Fruit fly (Drosophila melanogaster): ENCODE measurements around the gene Zasp67.

Gene Zasp67

DNA sequence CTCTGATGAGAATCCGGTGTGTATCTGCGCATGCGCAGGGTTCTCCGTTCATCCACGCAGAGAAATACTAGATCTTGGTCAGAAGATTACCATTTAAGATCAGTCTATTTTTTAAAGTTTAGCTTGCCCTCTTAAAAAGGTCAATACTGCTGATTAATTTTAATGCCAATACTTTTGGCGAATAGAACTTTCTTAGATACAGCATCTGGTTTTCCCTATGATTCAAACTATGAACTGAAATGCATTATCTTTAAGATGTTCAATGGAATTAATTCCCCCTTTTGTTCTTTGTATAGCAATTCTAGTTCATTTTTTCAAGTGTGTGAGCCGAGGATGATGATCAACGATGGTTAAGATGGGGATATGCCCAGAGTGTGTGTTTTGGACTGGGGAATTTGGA lies 55.1 kb downstream of the Zasp67 start (continued):
- TF ChIP-seq CG6813 (GFP tag; optimal IDR thresholded peaks at IDR 0.05) (no peak), CG4854 (GFP tag; optimal IDR thresholded peaks at IDR 0.05) (no peak), D19A (tag; optimal IDR thresholded peaks at IDR 0.05) (peak; percentile 4), Xrp1 (GFP tag; IDR thresholded peaks at IDR 0.05) (peak; percentile 33; the same call in 1 of the 2 replicates), fd96Cb (tag; optimal IDR thresholded peaks at IDR 0.05) (peak; percentile 6), eve (GFP tag; optimal IDR thresholded peaks at IDR 0.05) (no peak), her (GFP tag; optimal IDR thresholded peaks at IDR 0.05) (no peak), Atf-2 (GFP tag; optimal IDR thresholded peaks at IDR 0.05) (no peak), CG4360 (GFP tag; IDR thresholded peaks at IDR 0.05) (no peak), Hr39 (optimal IDR thresholded peaks at IDR 0.05) (no peak), CG2116 (GFP tag; optimal IDR thresholded peaks at IDR 0.05) (no peak), lbe (GFP tag; optimal IDR thresholded peaks at IDR 0.05) (peak; percentile 49), maf-S (GFP tag; optimal IDR thresholded peaks at IDR 0.05) (no peak), ci (GFP tag; IDR thresholded peaks at IDR 0.05) (no peak), prd (optimal IDR thresholded peaks at IDR 0.05) (no peak), prd (GFP tag; IDR thresholded peaks at IDR 0.05) (peak; percentile 24; the same call in 1 of the 3 replicates), cwo (GFP tag; optimal IDR thresholded peaks at IDR 0.05) (no peak), vfl (GFP tag; optimal IDR thresholded peaks at IDR 0.05) (no peak), CG4424 (GFP tag; optimal IDR thresholded peaks at IDR 0.05) (peak; percentile 9), Elba2 (GFP tag; optimal IDR thresholded peaks at IDR 0.05) (no peak), Dbx (GFP tag; IDR thresholded peaks at IDR 0.05) (no peak), CG8089 (GFP tag; optimal IDR thresholded peaks at IDR 0.05) (no peak), mirr (GFP tag; optimal IDR thresholded peaks at IDR 0.05) (no peak), nerfin-1 (tag; optimal IDR thresholded peaks at IDR 0.05) (no peak), CG8281 (tag; optimal IDR thresholded peaks at IDR 0.05) (no peak), NfI (GFP tag; optimal IDR thresholded peaks at IDR 0.05) (no peak), cato (GFP tag; optimal IDR thresholded peaks at IDR 0.05; ENCODE audit: borderline replicate concordance) (no peak), D (optimal IDR thresholded peaks at IDR 0.05) (no peak), D (GFP tag; optimal IDR thresholded peaks at IDR 0.05) (no peak), CG17829 (tag; optimal IDR thresholded peaks at IDR 0.05) (peak; percentile 18), CG11504 (tag; optimal IDR thresholded peaks at IDR 0.05) (peak; percentile 14), danr (GFP tag; IDR thresholded peaks at IDR 0.05) (no peak), nom (GFP tag; optimal IDR thresholded peaks at IDR 0.05) (peak; percentile 45), HHEX (GFP tag; optimal IDR thresholded peaks at IDR 0.05) (no peak), CG10565 (GFP tag; optimal IDR thresholded peaks at IDR 0.05) (no peak), lilli (GFP tag; optimal IDR thresholded peaks at IDR 0.05) (no peak), klu (GFP tag; IDR thresholded peaks at IDR 0.05) (no peak), hb (GFP tag; IDR thresholded peaks at IDR 0.05; ENCODE audit: partially characterized antibody) (no peak), CG6175 (GFP tag; IDR thresholded peaks at IDR 0.05) (no peak), CG10462 (GFP tag; optimal IDR thresholded peaks at IDR 0.05) (no peak), pros (GFP tag; optimal IDR thresholded peaks at IDR 0.05) (no peak), BtbVII (GFP tag; optimal IDR thresholded peaks at IDR 0.05) (no peak), sens (GFP tag) (peak; percentile 77), CG18262 (tag; optimal IDR thresholded peaks at IDR 0.05) (peak; percentile 55), CG6791 (GFP tag; IDR thresholded peaks at IDR 0.05; ENCODE audit: partially characterized antibody) (no peak), Deaf1 (tag; optimal IDR thresholded peaks at IDR 0.05) (no peak), gfzf (GFP tag; optimal IDR thresholded peaks at IDR 0.05) (no peak), Dll (GFP tag; IDR thresholded peaks at IDR 0.05; ENCODE audit: partially characterized antibody) (no peak), h (optimal IDR thresholded peaks at IDR 0.05) (no peak), Poxn (GFP tag; IDR thresholded peaks at IDR 0.05) (no peak), CG8765 (GFP tag; IDR thresholded peaks at IDR 0.05) (no peak), gro (GFP tag; optimal IDR thresholded peaks at IDR 0.05) (no peak), CG12659 (GFP tag; optimal IDR thresholded peaks at IDR 0.05) (no peak)

Data from whole organism, embryonic.